Worm (Caenorhabditis elegans) whole organism, L1 larva: ENCODE measurements around the gene nhr-172.

Experiments
- C04F5.9 ChIP-seq: sonication (generic microtip); optimal IDR thresholded peaks from 2 replicates; lab custom pipeline; 2016; ENCODE audit warnings: missing genetic modification characterization, missing compliant biosample characterization
- C16A3.4 ChIP-seq: fragments of 150-350 bp; optimal IDR thresholded peaks from 2 replicates; lab custom pipeline; 2014; ENCODE audit warnings: missing biosample characterization, missing genetic modification characterization
- aly-2 ChIP-seq: fragments of 150-350 bp; optimal IDR thresholded peaks from 2 replicates; lab custom pipeline; 2014; ENCODE audit warnings: missing biosample characterization, missing genetic modification characterization
- ama-1 ChIP-seq: fragments of 150-350 bp; optimal IDR thresholded peaks from 2 replicates; lab custom pipeline; 2014
- blmp-1 ChIP-seq: fragments of 150-350 bp; optimal IDR thresholded peaks from 2 replicates; lab custom pipeline; 2014; ENCODE audit warnings: missing biosample characterization, missing genetic modification characterization
- ceh-82 ChIP-seq, 3 experiments: fragments of 150-350 bp in 1 of 3; sonication (generic microtip) in 2 of 3; optimal IDR thresholded peaks; 2 replicates each; lab custom pipeline; 2014 to 2017; ENCODE audit warnings: missing biosample characterization in 3 of 3, missing genetic modification characterization in 3 of 3
- efl-1 ChIP-seq, 4 experiments: fragments of 150-350 bp; optimal IDR thresholded peaks in 3 of 4; peaks in 1 of 4; 1 replicate in 1 of 4; 2 replicates in 3 of 4; lab custom pipeline; 2014; ENCODE audit warnings: missing biosample characterization in 2 of 4, missing genetic modification characterization in 2 of 4, missing genetic modification reagents in 2 of 4
- egl-13 ChIP-seq: sonication (generic microtip); optimal IDR thresholded peaks from 2 replicates; lab custom pipeline; 2016; ENCODE audit warnings: missing genotype, missing genetic modification reagents, missing genetic modification characterization, missing compliant biosample characterization
- elt-2 ChIP-seq: sonication (generic microtip); optimal IDR thresholded peaks from 2 replicates; lab custom pipeline; 2016; ENCODE audit warnings: missing genetic modification characterization, mild to moderate bottlenecking, inconsistent platforms, missing compliant biosample characterization, missing genetic modification reagents
- hlh-4 ChIP-seq: sonication (generic microtip); optimal IDR thresholded peaks from 2 replicates; lab custom pipeline; 2016; ENCODE audit warnings: mild to moderate bottlenecking, missing genetic modification characterization, missing compliant biosample characterization
- hpl-2 ChIP-seq: fragments of 150-350 bp; optimal IDR thresholded peaks from 2 replicates; lab custom pipeline; 2014; ENCODE audit warnings: missing biosample characterization, missing genetic modification reagents, missing genetic modification characterization
- isw-1 ChIP-seq: fragments of 200-800 bp; sonication (Bioruptor generic); IDR thresholded peaks from 2 replicates; pipeline ENCODE4 v1.3.6; 2022; ENCODE audit warnings: missing genetic modification characterization, missing compliant biosample characterization
- lin-14 ChIP-seq: fragments of 200-800 bp; sonication (Bioruptor generic); optimal IDR thresholded peaks from 2 replicates; lab custom pipeline; 2018; ENCODE audit warnings: mild to moderate bottlenecking, missing genetic modification characterization, moderate library complexity, missing compliant biosample characterization
- lin-35 ChIP-seq, 2 experiments: fragments of 150-350 bp; optimal IDR thresholded peaks; 2 replicates each; lab custom pipeline; 2014; ENCODE audit warnings: missing biosample characterization in 2 of 2, missing genetic modification characterization in 2 of 2, missing genetic modification reagents in 2 of 2
- lsy-2 ChIP-seq, 2 experiments: fragments of 150-350 bp; optimal IDR thresholded peaks; 2 replicates each; lab custom pipeline; 2014; ENCODE audit warnings: missing biosample characterization in 2 of 2, missing genetic modification characterization in 2 of 2
- mdl-1 ChIP-seq, 2 experiments: fragments of 150-350 bp; optimal IDR thresholded peaks; 2 replicates each; lab custom pipeline; 2014 to 2017; ENCODE audit warnings: missing biosample characterization in 2 of 2, missing genetic modification characterization in 2 of 2, inconsistent platforms in 1 of 2
- nhr-11 ChIP-seq: fragments of 150-350 bp; optimal IDR thresholded peaks from 2 replicates; lab custom pipeline; 2014; ENCODE audit warnings: missing biosample characterization, missing genetic modification characterization
- nhr-47 ChIP-seq: sonication (generic microtip); optimal IDR thresholded peaks from 2 replicates; lab custom pipeline; 2016; ENCODE audit warnings: mild to moderate bottlenecking, missing genetic modification characterization, moderate library complexity, missing compliant biosample characterization
- nhr-77 ChIP-seq: fragments of 150-350 bp; optimal IDR thresholded peaks from 2 replicates; lab custom pipeline; 2014; ENCODE audit warnings: missing biosample characterization, missing genetic modification characterization
- nhr-90 ChIP-seq: sonication (generic microtip); optimal IDR thresholded peaks from 2 replicates; lab custom pipeline; 2016; ENCODE audit warnings: mild to moderate bottlenecking, missing genetic modification characterization, missing compliant biosample characterization; ENCODE audit not compliant: poor library complexity
- pqm-1 ChIP-seq: sonication (generic microtip); optimal IDR thresholded peaks from 3 replicates; lab custom pipeline; 2017; ENCODE audit warnings: missing biosample characterization, missing genetic modification characterization
- snu-23 ChIP-seq: sonication (generic microtip); optimal IDR thresholded peaks from 2 replicates; lab custom pipeline; 2016; ENCODE audit warnings: missing genetic modification characterization, missing compliant biosample characterization
- sox-4 ChIP-seq: sonication (generic microtip); optimal IDR thresholded peaks from 2 replicates; lab custom pipeline; 2016; ENCODE audit warnings: missing genetic modification characterization, missing compliant biosample characterization
- tbx-2 ChIP-seq: sonication (generic microtip); optimal IDR thresholded peaks from 2 replicates; lab custom pipeline; 2016; ENCODE audit warnings: missing genetic modification characterization, missing compliant biosample characterization
- unc-130 ChIP-seq: fragments of 150-350 bp; optimal IDR thresholded peaks from 2 replicates; lab custom pipeline; 2017; ENCODE audit warnings: missing biosample characterization, missing genetic modification characterization, inconsistent platforms
- unc-30 ChIP-seq: sonication (generic microtip); optimal IDR thresholded peaks from 2 replicates; lab custom pipeline; 2017; ENCODE audit warnings: missing biosample characterization, missing genetic modification characterization
- unc-98 ChIP-seq: fragments of 200-800 bp; sonication (Bioruptor generic); IDR thresholded peaks from 2 replicates; pipeline ENCODE4 v1.3.6; 2022; ENCODE audit warnings: missing genetic modification characterization, missing compliant biosample characterization
- vab-15 ChIP-seq: sonication (generic microtip); optimal IDR thresholded peaks from 2 replicates; lab custom pipeline; 2017; ENCODE audit warnings: missing genotype, mild to moderate bottlenecking, missing genetic modification characterization, missing compliant biosample characterization
- xbp-1 ChIP-seq: sonication (generic microtip); optimal IDR thresholded peaks from 2 replicates; lab custom pipeline; 2016; ENCODE audit warnings: missing genetic modification characterization, missing compliant biosample characterization
- zip-4 ChIP-seq: fragments of 200-800 bp; sonication (Bioruptor generic); optimal IDR thresholded peaks from 2 replicates; lab custom pipeline; 2018; ENCODE audit warnings: mild to moderate bottlenecking, missing genetic modification characterization, moderate library complexity, missing compliant biosample characterization

The nhr-172 gene

ce11 chrV:7478404-7478803 lies 30.4 kb upstream of the nhr-172 start, which contains the start of gene str-190:
str-190 (minus strand) TSS chrV:7478504.
- no peak for TF ChIP-seq lsy-2 (tag; optimal IDR thresholded peaks at IDR 0.05; lab: Kevin White, UChicago)
- no peak for TF ChIP-seq unc-30 (tag; lab: Kevin White, UChicago)
- TF ChIP-seq sox-4 (tag; lab: Kevin White, UChicago), result no peak
- TF ChIP-seq nhr-77 (tag; lab: Kevin White, UChicago), result no peak
- TF ChIP-seq blmp-1, result no peak
- TF ChIP-seq pqm-1 (tag; lab: Kevin White, UChicago), result no peak
- TF ChIP-seq hlh-4 (tag; lab: Kevin White, UChicago), result no peak
- no peak for TF ChIP-seq C16A3.4
- TF ChIP-seq nhr-90 (tag; lab: Kevin White, UChicago), result no peak
- no peak for TF ChIP-seq isw-1 (GFP tag; lab: Robert Waterston, UW)
- TF ChIP-seq hpl-2 (GFP tag; lab: Kevin White, UChicago), result no peak
- no peak for TF ChIP-seq unc-130 (tag; lab: Kevin White, UChicago)
- no peak for TF ChIP-seq nhr-47 (tag; lab: Kevin White, UChicago)
- no peak for TF ChIP-seq snu-23 (GFP tag; lab: Kevin White, UChicago)
- TF ChIP-seq xbp-1, result no peak
- TF ChIP-seq lin-14 (GFP tag; lab: Kevin White, UChicago), result no peak

- TF ChIP-seq aly-2 (tag; lab: Kevin White, UChicago) (no peak), zip-4 (GFP tag; lab: Kevin White, UChicago) (no peak), efl-1 (optimal IDR thresholded peaks at IDR 0.05; lab: Kevin White, UChicago) (no peak), efl-1 (GFP tag; optimal IDR thresholded peaks at IDR 0.05 in 1 of 2; lab: Kevin White, UChicago) (peak in 1 of 2 experiments; percentile 57), elt-2 (tag; lab: Kevin White, UChicago) (no peak), isw-1 (GFP tag; lab: Robert Waterston, UW) (no peak), nhr-11 (tag; lab: Kevin White, UChicago) (no peak)
Observed at ce11 chrV:7480949-7481348, 27.8 kb upstream of the nhr-172 start, which contains the start of gene C18B10.6. C18B10.6 (minus strand) TSS chrV:7481049.

ce11 chrV:7485000-7485399 lies 23.8 kb upstream of the nhr-172 start, which contains the start of gene srbc-8:
srbc-8 (minus strand) TSS chrV:7485100.
- no peak for TF ChIP-seq efl-1 (optimal IDR thresholded peaks at IDR 0.05; lab: Kevin White, UChicago)
- peak in 1 of 2 experiments; percentile 22 for TF ChIP-seq efl-1 (GFP tag; optimal IDR thresholded peaks at IDR 0.05 in 1 of 2; lab: Kevin White, UChicago)
- TF ChIP-seq nhr-47 (tag; lab: Kevin White, UChicago), result no peak

ce11 chrV:7487518-7487917 lies 21.3 kb upstream of the nhr-172 start, which contains the start of gene srbc-7:
srbc-7 (minus strand) TSS chrV:7487618.
- TF ChIP-seq tbx-2 (tag; lab: Kevin White, UChicago) (no peak), hpl-2 (GFP tag; lab: Kevin White, UChicago) (no peak), C04F5.9 (no peak)

ce11 chrV:7490340-7490739 lies 18.5 kb upstream of the nhr-172 start, which contains the start of gene srbc-9:
srbc-9 (minus strand) TSS chrV:7490440.
- no peak for TF ChIP-seq nhr-90 (tag; lab: Kevin White, UChicago)
- TF ChIP-seq lin-35 (GFP tag; optimal IDR thresholded peaks at IDR 0.05; lab: Kevin White, UChicago), result no peak

- TF ChIP-seq ceh-82 (tag; optimal IDR thresholded peaks at IDR 0.05; lab: Kevin White, UChicago), result no peak
- no peak for TF ChIP-seq unc-98
- no peak for TF ChIP-seq efl-1 (optimal IDR thresholded peaks at IDR 0.05; lab: Kevin White, UChicago)
- TF ChIP-seq efl-1 (GFP tag; optimal IDR thresholded peaks at IDR 0.05 in 1 of 2; lab: Kevin White, UChicago), result peak in 1 of 2 experiments; percentile 55
- no peak for TF ChIP-seq isw-1 (GFP tag; lab: Robert Waterston, UW)
- TF ChIP-seq nhr-11 (tag; lab: Kevin White, UChicago), result no peak
- TF ChIP-seq ama-1 (lab: Kevin White, UChicago), result no peak
- no peak for TF ChIP-seq vab-15 (tag; lab: Kevin White, UChicago)
- TF ChIP-seq egl-13 (tag; lab: Kevin White, UChicago), result no peak
- no peak for TF ChIP-seq mdl-1 (tag; optimal IDR thresholded peaks at IDR 0.05; lab: Kevin White, UChicago)
Observed at ce11 chrV:7492924-7493323, 15.9 kb upstream of the nhr-172 start, which contains the start of gene srbc-10. srbc-10 (minus strand) TSS chrV:7493024.
